Fruit fly (Drosophila melanogaster) whole organism, adult: ENCODE measurements around the gene CG6769.

Experiments used
- CG11617 ChIP-seq: fragments of 200-800 bp; sonication (Bioruptor generic); optimal IDR thresholded peaks from 2 replicates; lab custom pipeline; 2017; ENCODE audit warnings: mild to moderate bottlenecking, missing biosample characterization, missing genetic modification reagents, missing genetic modification characterization
- CG12768 ChIP-seq: fragments of 200-800 bp; sonication (Bioruptor generic); optimal IDR thresholded peaks from 2 replicates; lab custom pipeline; 2017; ENCODE audit warnings: missing biosample characterization, missing genetic modification characterization, mild to moderate bottlenecking, moderate library complexity, missing genetic modification reagents
- CG14711 ChIP-seq: fragments of 200-800 bp; sonication (Bioruptor generic); optimal IDR thresholded peaks from 2 replicates; lab custom pipeline; 2018; ENCODE audit warnings: missing biosample characterization, mild to moderate bottlenecking, missing genetic modification characterization, moderate library complexity
- CG1620 ChIP-seq: fragments of 200-800 bp; sonication (Bioruptor generic); optimal IDR thresholded peaks from 2 replicates; lab custom pipeline; 2016; ENCODE audit warnings: missing biosample characterization, missing genetic modification characterization
- CG33017 ChIP-seq: fragments of 200-800 bp; sonication (Bioruptor generic); optimal IDR thresholded peaks from 2 replicates; lab custom pipeline; 2018; ENCODE audit warnings: missing biosample characterization, mild to moderate bottlenecking, missing genetic modification characterization, moderate library complexity
- CG5204 ChIP-seq: fragments of 200-800 bp; sonication (Bioruptor generic); optimal IDR thresholded peaks from 2 replicates; lab custom pipeline; 2016; ENCODE audit warnings: missing biosample characterization, missing genetic modification characterization
- CG7045 ChIP-seq: fragments of 200-800 bp; sonication (Bioruptor generic); optimal IDR thresholded peaks from 2 replicates; lab custom pipeline; 2017; ENCODE audit warnings: missing biosample characterization, mild to moderate bottlenecking, missing genetic modification characterization
- CG7101 ChIP-seq: fragments of 200-800 bp; sonication (Bioruptor generic); optimal IDR thresholded peaks from 2 replicates; lab custom pipeline; 2018; ENCODE audit warnings: missing biosample characterization, mild to moderate bottlenecking, missing genetic modification characterization, moderate library complexity
- Clk ChIP-seq: fragments of 200-800 bp; sonication (Bioruptor generic); optimal IDR thresholded peaks from 2 replicates; lab custom pipeline; 2017; ENCODE audit warnings: missing biosample characterization, missing genetic modification characterization
- Crg-1 ChIP-seq: fragments of 200-800 bp; sonication (Bioruptor generic); optimal IDR thresholded peaks from 2 replicates; lab custom pipeline; 2016; ENCODE audit warnings: missing biosample characterization, missing genetic modification characterization
- Hr96 ChIP-seq: fragments of 200-800 bp; sonication (Bioruptor generic); optimal IDR thresholded peaks from 2 replicates; lab custom pipeline; 2016; ENCODE audit warnings: missing biosample characterization, missing genetic modification characterization
- Mnt ChIP-seq: fragments of 200-800 bp; sonication (Bioruptor generic); optimal IDR thresholded peaks from 2 replicates; lab custom pipeline; 2016; ENCODE audit warnings: missing biosample characterization, mild to moderate bottlenecking, missing genetic modification characterization
- bab1 ChIP-seq: fragments of 200-800 bp; sonication (Bioruptor generic); optimal IDR thresholded peaks from 3 replicates; lab custom pipeline; 2019; ENCODE audit warnings: missing biosample characterization, mild to moderate bottlenecking, missing genetic modification characterization, moderate library complexity
- cic ChIP-seq: fragments of 200-800 bp; sonication (Bioruptor generic); optimal IDR thresholded peaks from 2 replicates; lab custom pipeline; 2017; ENCODE audit warnings: missing biosample characterization, mild to moderate bottlenecking, missing genetic modification characterization, moderate library complexity
- cnc ChIP-seq, 2 experiments: fragments of >200 bp; optimal IDR thresholded peaks; 2 replicates each; lab custom pipeline; 2017
- kay ChIP-seq: fragments of 200-800 bp; sonication (Bioruptor generic); peaks from one replicate; lab custom pipeline; 2016; ENCODE audit warnings: missing biosample characterization, missing genetic modification characterization, borderline replicate concordance
- ovo ChIP-seq: fragments of 200-800 bp; sonication (Bioruptor generic); optimal IDR thresholded peaks from 2 replicates; lab custom pipeline; 2016; ENCODE audit warnings: missing biosample characterization, missing genetic modification characterization
- pad ChIP-seq: fragments of 200-800 bp; sonication (Bioruptor generic); optimal IDR thresholded peaks from 3 replicates; lab custom pipeline; 2017; ENCODE audit warnings: missing biosample characterization, missing genetic modification characterization, mild to moderate bottlenecking, moderate library complexity, missing genetic modification reagents
- tj ChIP-seq: fragments of 200-800 bp; sonication (Bioruptor generic); optimal IDR thresholded peaks from 3 replicates; lab custom pipeline; 2017; ENCODE audit warnings: missing biosample characterization, mild to moderate bottlenecking, missing genetic modification characterization, moderate library complexity
- toe ChIP-seq: fragments of 200-800 bp; sonication (Bioruptor generic); optimal IDR thresholded peaks from 2 replicates; lab custom pipeline; 2016; ENCODE audit warnings: missing biosample characterization, missing genetic modification characterization

CG6769 gene

DNA sequence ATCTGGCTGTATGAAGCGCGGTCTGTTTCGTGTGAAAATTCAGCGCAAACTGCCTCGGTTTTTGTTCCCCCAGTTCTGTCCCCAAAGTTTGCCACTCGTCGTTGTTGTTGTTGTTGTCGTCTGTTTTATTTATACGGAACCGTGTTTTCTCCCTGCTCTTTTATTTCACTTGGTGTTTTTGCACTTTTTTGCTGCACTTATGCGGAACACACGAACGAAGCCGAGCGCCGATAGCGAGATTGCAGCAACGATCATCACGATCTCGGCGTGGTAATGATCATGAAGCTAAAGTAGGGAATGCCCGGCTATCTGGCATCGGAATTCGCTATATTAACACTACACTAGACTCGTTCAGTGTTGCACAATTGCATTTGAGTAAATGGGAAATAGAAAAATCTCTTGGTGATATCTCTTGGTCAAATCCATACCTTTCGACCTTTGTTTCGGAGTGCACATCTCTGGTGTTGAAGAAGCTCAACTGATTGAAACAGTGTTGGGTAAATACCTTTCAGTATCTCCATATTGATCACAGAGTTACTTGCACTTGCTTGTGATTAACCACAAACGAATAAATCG lies 14.3 kb downstream of the CG6769 start:
- TF ChIP-seq Hr96 (GFP tag; lab: Kevin White, UChicago) (no peak), Crg-1 (GFP tag; lab: Kevin White, UChicago) (no peak), CG33017 (tag; lab: Kevin White, UChicago) (no peak), CG14711 (tag; lab: Kevin White, UChicago) (no peak), CG11617 (GFP tag; lab: Kevin White, UChicago) (no peak), cnc (optimal IDR thresholded peaks at IDR 0.05; lab: Kevin White, UChicago) (no peak), bab1 (GFP tag; lab: Kevin White, UChicago) (no peak), Clk (no peak), Mnt (GFP tag; lab: Kevin White, UChicago) (no peak), CG5204 (no peak)

- no peak for TF ChIP-seq CG12768 (GFP tag; lab: Kevin White, UChicago)
- no peak for TF ChIP-seq Crg-1 (GFP tag; lab: Kevin White, UChicago)
- no peak for TF ChIP-seq Hr96 (GFP tag; lab: Kevin White, UChicago)
- TF ChIP-seq cnc (optimal IDR thresholded peaks at IDR 0.05; lab: Kevin White, UChicago): no peak
- no peak for TF ChIP-seq cic (GFP tag; lab: Kevin White, UChicago)
- no peak for TF ChIP-seq CG33017 (tag; lab: Kevin White, UChicago)
- TF ChIP-seq ovo (GFP tag; lab: Kevin White, UChicago): no peak
- no peak for TF ChIP-seq CG7045 (GFP tag; lab: Kevin White, UChicago)
- TF ChIP-seq Clk: no peak
- no peak for TF ChIP-seq CG11617 (GFP tag; lab: Kevin White, UChicago)
- no peak for TF ChIP-seq CG7101 (tag; lab: Kevin White, UChicago)
- TF ChIP-seq CG14711 (tag; lab: Kevin White, UChicago): no peak
- TF ChIP-seq bab1 (GFP tag; lab: Kevin White, UChicago): no peak
- no peak for TF ChIP-seq CG1620 (GFP tag; lab: Kevin White, UChicago)
- no peak for TF ChIP-seq CG5204
- TF ChIP-seq Mnt (GFP tag; lab: Kevin White, UChicago): no peak
Observed at dm6 chrX:17875695-17876094, 14.9 kb downstream of the CG6769 start.

dm6 chrX:17876518-17876917 lies 15.7 kb downstream of the CG6769 start:
- no peak for TF ChIP-seq pad (GFP tag; lab: Kevin White, UChicago)
- no peak for TF ChIP-seq CG11617 (GFP tag; lab: Kevin White, UChicago)
- no peak for TF ChIP-seq bab1 (GFP tag; lab: Kevin White, UChicago)
- TF ChIP-seq CG1620 (GFP tag; lab: Kevin White, UChicago): no peak
- no peak for TF ChIP-seq Clk
- TF ChIP-seq CG14711 (tag; lab: Kevin White, UChicago): peak; percentile 2
- peak; percentile 67 for TF ChIP-seq kay (GFP tag; lab: Kevin White, UChicago)
- TF ChIP-seq CG7101 (tag; lab: Kevin White, UChicago): no peak
- no peak for TF ChIP-seq CG5204

- peak; percentile 83 for TF ChIP-seq kay (GFP tag; lab: Kevin White, UChicago)
- TF ChIP-seq Mnt (GFP tag; lab: Kevin White, UChicago): no peak
Observed at dm6 chrX:17877974-17878373, 17.2 kb downstream of the CG6769 start.

dm6 chrX:17878632-17879033 lies 17.8 kb downstream of the CG6769 start:
- TF ChIP-seq Hr96 (GFP tag; lab: Kevin White, UChicago) (no peak), CG7045 (GFP tag; lab: Kevin White, UChicago) (no peak), CG5204 (no peak), kay (GFP tag; lab: Kevin White, UChicago) (no peak), Mnt (GFP tag; lab: Kevin White, UChicago) (peak; percentile 50), CG11617 (GFP tag; lab: Kevin White, UChicago) (peak; percentile 3), tj (GFP tag; lab: Kevin White, UChicago) (no peak), Clk (no peak), CG33017 (tag; lab: Kevin White, UChicago) (no peak), cnc (optimal IDR thresholded peaks at IDR 0.05; lab: Kevin White, UChicago) (no peak), toe (peak; percentile 10), bab1 (GFP tag; lab: Kevin White, UChicago) (peak; percentile 38), CG7101 (tag; lab: Kevin White, UChicago) (no peak), CG1620 (GFP tag; lab: Kevin White, UChicago) (no peak), CG12768 (GFP tag; lab: Kevin White, UChicago) (peak; percentile 46), ovo (GFP tag; lab: Kevin White, UChicago) (no peak), Crg-1 (GFP tag; lab: Kevin White, UChicago) (no peak), pad (GFP tag; lab: Kevin White, UChicago) (no peak), cic (GFP tag; lab: Kevin White, UChicago) (peak; percentile 46), CG14711 (tag; lab: Kevin White, UChicago) (no peak)

DNA sequence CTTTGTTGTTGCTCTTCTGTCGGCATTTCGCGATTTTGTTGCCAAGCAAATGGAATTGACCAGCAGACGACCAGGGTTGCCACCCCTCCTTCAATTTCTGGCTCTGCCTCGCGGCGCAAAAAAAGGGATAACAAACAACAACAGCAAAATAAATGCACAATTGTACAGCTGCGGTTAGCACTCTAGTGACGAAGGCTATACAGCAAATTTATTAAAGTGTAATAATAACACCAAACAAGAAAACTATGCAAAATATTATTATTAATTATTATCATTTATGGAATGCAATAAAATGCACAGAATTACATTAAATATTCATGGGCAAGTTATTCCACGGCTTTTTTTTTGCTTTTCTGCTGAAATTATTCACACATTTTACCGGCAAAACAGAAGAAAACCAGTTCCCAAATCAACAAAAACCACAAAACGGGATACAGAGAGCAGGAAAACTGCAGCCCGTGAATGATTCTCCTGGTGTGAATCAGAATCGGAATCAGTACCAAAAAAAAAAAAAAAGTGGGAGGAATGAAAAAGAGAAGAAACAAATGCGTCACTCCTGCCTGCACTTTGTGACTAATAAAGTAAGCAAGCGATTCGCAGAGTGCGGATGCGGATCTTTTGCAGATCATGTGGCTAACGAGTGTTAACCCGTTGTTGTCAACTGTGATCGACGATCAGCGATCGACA lies 18.6 kb downstream of the CG6769 start:
- no peak for TF ChIP-seq toe
- peak; percentile 16 for TF ChIP-seq pad (GFP tag; lab: Kevin White, UChicago)
- peak; percentile 32 for TF ChIP-seq kay (GFP tag; lab: Kevin White, UChicago)
- peak; percentile 5 for TF ChIP-seq CG7101 (tag; lab: Kevin White, UChicago)
- peak; percentile 57 for TF ChIP-seq CG14711 (tag; lab: Kevin White, UChicago)
- TF ChIP-seq bab1 (GFP tag; lab: Kevin White, UChicago): no peak
